Worm (Caenorhabditis elegans) whole organism, young adult: Measurements from ENCODE around the gene C48D1.1.
A peak's percentile ranks its signal among the peaks of the same experiment; 100 is the strongest.

Experiments used
- B0035.1 ChIP-seq: sonication (generic microtip); optimal IDR thresholded peaks from 2 replicates; lab custom pipeline; 2016; ENCODE audit warnings: missing genetic modification characterization, mild to moderate bottlenecking, missing compliant biosample characterization, missing genotype, missing genetic modification reagents
- F49E8.2 ChIP-seq: sonication (generic microtip); optimal IDR thresholded peaks from 3 replicates; lab custom pipeline; 2017; ENCODE audit warnings: missing genetic modification characterization, mild to moderate bottlenecking, missing compliant biosample characterization, antibody characterized with exemption, moderate library complexity; ENCODE audit not compliant: insufficient read depth
- F52B5.7 ChIP-seq: sonication (generic microtip); optimal IDR thresholded peaks from 2 replicates; lab custom pipeline; 2016; ENCODE audit warnings: mild to moderate bottlenecking, missing genetic modification characterization, missing compliant biosample characterization
- F55B11.4 ChIP-seq: sonication (generic microtip); optimal IDR thresholded peaks from 2 replicates; lab custom pipeline; 2016; ENCODE audit warnings: missing compliant biosample characterization, missing genetic modification characterization, borderline replicate concordance; ENCODE audit not compliant: insufficient read depth
- F57C9.4 ChIP-seq: sonication (generic microtip); optimal IDR thresholded peaks from 2 replicates; lab custom pipeline; 2017; ENCODE audit warnings: mild to moderate bottlenecking, missing genetic modification characterization, missing compliant biosample characterization
- K12H6.12 ChIP-seq: fragments of 200-800 bp; sonication (Bioruptor generic); optimal IDR thresholded peaks from 2 replicates; lab custom pipeline; 2018; ENCODE audit warnings: mild to moderate bottlenecking, missing genetic modification characterization, missing compliant biosample characterization
- Y53F4B.3 ChIP-seq: fragments of 200-800 bp; sonication (Bioruptor generic); IDR thresholded peaks from 2 replicates; pipeline ENCODE4 v1.3.6; 2022; ENCODE audit warnings: missing genetic modification reagents, missing genetic modification characterization, missing compliant biosample characterization
- Y56A3A.18 ChIP-seq: fragments of 200-800 bp; sonication (Bioruptor generic); IDR thresholded peaks from 2 replicates; pipeline ENCODE4 v1.3.6; 2022; ENCODE audit warnings: missing genetic modification reagents, missing genetic modification characterization, missing compliant biosample characterization
- akir-1 ChIP-seq: fragments of 200-800 bp; sonication (Bioruptor generic); optimal IDR thresholded peaks from 2 replicates; lab custom pipeline; 2018; ENCODE audit warnings: mild to moderate bottlenecking, missing genetic modification characterization, moderate library complexity, missing compliant biosample characterization
- atf-7 ChIP-seq: sonication (generic microtip); optimal IDR thresholded peaks from 2 replicates; lab custom pipeline; 2017; ENCODE audit warnings: mild to moderate bottlenecking, missing genetic modification characterization, missing compliant biosample characterization
- attf-3 ChIP-seq: fragments of 200-800 bp; sonication (Bioruptor generic); conservative IDR thresholded peaks from 2 replicates; pipeline ENCODE4 v1.3.6; 2022; ENCODE audit warnings: missing genetic modification reagents, missing genetic modification characterization, missing compliant biosample characterization
- bed-1 ChIP-seq: fragments of 200-800 bp; sonication (Bioruptor generic); IDR thresholded peaks from 2 replicates; pipeline ENCODE4 v1.3.6; 2022; ENCODE audit warnings: missing genetic modification reagents, missing genetic modification characterization, missing compliant biosample characterization
- ceh-100 ChIP-seq: fragments of 200-800 bp; sonication (Bioruptor generic); IDR thresholded peaks from 2 replicates; pipeline ENCODE4 v1.3.6; 2022; ENCODE audit warnings: missing genetic modification reagents, missing genetic modification characterization, missing compliant biosample characterization
- ceh-40 ChIP-seq: fragments of 200-800 bp; sonication (Bioruptor generic); IDR thresholded peaks from 2 replicates; pipeline ENCODE4 v1.3.6; 2022; ENCODE audit warnings: missing genetic modification characterization, missing compliant biosample characterization
- ceh-58 ChIP-seq: fragments of 200-800 bp; sonication (Bioruptor generic); IDR thresholded peaks from 2 replicates; pipeline ENCODE4 v1.3.6; 2022; ENCODE audit warnings: missing genetic modification characterization, missing compliant biosample characterization
- die-1 ChIP-seq: sonication (generic microtip); optimal IDR thresholded peaks from 2 replicates; lab custom pipeline; 2016; ENCODE audit warnings: missing genotype, mild to moderate bottlenecking, missing genetic modification characterization, missing compliant biosample characterization
- dpl-1 ChIP-seq: fragments of 150-350 bp; optimal IDR thresholded peaks from 2 replicates; lab custom pipeline; 2014; ENCODE audit warnings: missing biosample characterization, missing genetic modification reagents, missing genetic modification characterization
- egl-44 ChIP-seq: fragments of 200-800 bp; sonication (Bioruptor generic); IDR thresholded peaks from 2 replicates; pipeline ENCODE4 v1.3.6; 2022; ENCODE audit warnings: missing genetic modification reagents, missing genetic modification characterization, missing compliant biosample characterization
- egrh-3 ChIP-seq: fragments of 200-800 bp; sonication (Bioruptor generic); IDR thresholded peaks from 2 replicates; pipeline ENCODE4 v1.3.6; 2022; ENCODE audit warnings: missing genetic modification reagents, missing genetic modification characterization, missing compliant biosample characterization
- gei-17 ChIP-seq: fragments of 200-800 bp; sonication (Bioruptor generic); optimal IDR thresholded peaks from 2 replicates; lab custom pipeline; 2018; ENCODE audit warnings: mild to moderate bottlenecking, missing genetic modification characterization, missing compliant biosample characterization
- hlh-26 ChIP-seq: fragments of 200-800 bp; sonication (Bioruptor generic); conservative IDR thresholded peaks from 2 replicates; pipeline ENCODE4 v1.3.6; 2022; ENCODE audit warnings: missing genetic modification reagents, missing genetic modification characterization, missing compliant biosample characterization
- hrde-1 ChIP-seq: sonication (generic microtip); optimal IDR thresholded peaks from 2 replicates; lab custom pipeline; 2016; ENCODE audit warnings: missing genetic modification characterization, mild to moderate bottlenecking, missing compliant biosample characterization, moderate library complexity, missing genotype, missing genetic modification reagents, borderline replicate concordance
- lin-26 ChIP-seq: fragments of 200-800 bp; sonication (Bioruptor generic); IDR thresholded peaks from 2 replicates; pipeline ENCODE4 v1.3.6; 2022; ENCODE audit warnings: missing genetic modification reagents, missing genetic modification characterization, missing compliant biosample characterization
- lin-35 ChIP-seq, 3 experiments: fragments of 150-350 bp in 2 of 3; sonication (generic microtip) in 1 of 3; optimal IDR thresholded peaks; 2 replicates each; lab custom pipeline; 2014 to 2018; ENCODE audit warnings: missing biosample characterization in 3 of 3, missing genetic modification characterization in 3 of 3, missing genetic modification reagents in 3 of 3
- lin-40 ChIP-seq: sonication (generic microtip); optimal IDR thresholded peaks from 2 replicates; lab custom pipeline; 2016; ENCODE audit warnings: missing genetic modification characterization, mild to moderate bottlenecking, missing compliant biosample characterization, missing genotype, missing genetic modification reagents
- lin-54 ChIP-seq: fragments of 200-800 bp; sonication (Bioruptor generic); optimal IDR thresholded peaks from 2 replicates; lab custom pipeline; 2018; ENCODE audit warnings: mild to moderate bottlenecking, missing genetic modification characterization, missing compliant biosample characterization
- lir-1 ChIP-seq: fragments of 200-800 bp; sonication (Bioruptor generic); conservative IDR thresholded peaks from 2 replicates; pipeline ENCODE4 v1.3.6; 2022; ENCODE audit warnings: missing genetic modification reagents, missing genetic modification characterization, missing compliant biosample characterization
- mxl-1 ChIP-seq: sonication (generic microtip); optimal IDR thresholded peaks from 2 replicates; lab custom pipeline; 2016; ENCODE audit warnings: missing genetic modification characterization, missing compliant biosample characterization
- pbrm-1 ChIP-seq: fragments of 200-800 bp; sonication (Bioruptor generic); IDR thresholded peaks from 2 replicates; pipeline ENCODE4 v1.3.6; 2022; ENCODE audit warnings: missing genetic modification reagents, missing genetic modification characterization, missing compliant biosample characterization
- sdz-38 ChIP-seq: sonication (generic microtip); optimal IDR thresholded peaks from 2 replicates; lab custom pipeline; 2016; ENCODE audit warnings: missing genotype, missing genetic modification characterization, missing compliant biosample characterization
- snpc-1.1 ChIP-seq: sonication (generic microtip); optimal IDR thresholded peaks from 2 replicates; lab custom pipeline; 2017; ENCODE audit warnings: missing genetic modification characterization, mild to moderate bottlenecking, missing compliant biosample characterization, antibody characterized with exemption, moderate library complexity, missing genotype, missing genetic modification reagents; ENCODE audit not compliant: insufficient read depth
- snpc-1.3 ChIP-seq: sonication (generic microtip); optimal IDR thresholded peaks from 2 replicates; lab custom pipeline; 2017; ENCODE audit warnings: missing genetic modification characterization, mild to moderate bottlenecking, missing compliant biosample characterization, antibody characterized with exemption, moderate library complexity, missing genotype, missing genetic modification reagents; ENCODE audit not compliant: insufficient read depth
- snpc-4 ChIP-seq, 5 experiments: fragments of 150-350 bp in 1 of 5; sonication (generic microtip) in 4 of 5; optimal IDR thresholded peaks; 2 replicates each; lab custom pipeline; 2014 to 2018; ENCODE audit warnings: missing genetic modification characterization in 5 of 5, missing biosample characterization in 3 of 5, antibody characterized with exemption in 2 of 5, mild to moderate bottlenecking in 2 of 5, missing compliant biosample characterization in 2 of 5, missing genotype in 2 of 5, moderate library complexity in 2 of 5, missing genetic modification reagents in 1 of 5
- sptf-2 ChIP-seq: fragments of 200-800 bp; sonication (Bioruptor generic); optimal IDR thresholded peaks from 2 replicates; lab custom pipeline; 2018; ENCODE audit warnings: mild to moderate bottlenecking, missing genetic modification characterization, missing compliant biosample characterization
- tbx-9 ChIP-seq: sonication (generic microtip); optimal IDR thresholded peaks from 2 replicates; lab custom pipeline; 2016; ENCODE audit warnings: borderline replicate concordance, missing genetic modification characterization, inconsistent platforms, missing compliant biosample characterization
- unc-130 ChIP-seq: sonication (generic microtip); optimal IDR thresholded peaks from 2 replicates; lab custom pipeline; 2016; ENCODE audit warnings: missing genetic modification reagents, missing genetic modification characterization, missing compliant biosample characterization
- zim-3 ChIP-seq: sonication (generic microtip); optimal IDR thresholded peaks from 2 replicates; lab custom pipeline; 2017; ENCODE audit warnings: mild to moderate bottlenecking, missing genetic modification characterization, moderate library complexity, missing compliant biosample characterization
- ztf-3 ChIP-seq: fragments of 200-800 bp; sonication (Bioruptor generic); optimal IDR thresholded peaks from 2 replicates; lab custom pipeline; 2018; ENCODE audit warnings: mild to moderate bottlenecking, missing genetic modification characterization, missing compliant biosample characterization

Gene C48D1.1

DNA sequence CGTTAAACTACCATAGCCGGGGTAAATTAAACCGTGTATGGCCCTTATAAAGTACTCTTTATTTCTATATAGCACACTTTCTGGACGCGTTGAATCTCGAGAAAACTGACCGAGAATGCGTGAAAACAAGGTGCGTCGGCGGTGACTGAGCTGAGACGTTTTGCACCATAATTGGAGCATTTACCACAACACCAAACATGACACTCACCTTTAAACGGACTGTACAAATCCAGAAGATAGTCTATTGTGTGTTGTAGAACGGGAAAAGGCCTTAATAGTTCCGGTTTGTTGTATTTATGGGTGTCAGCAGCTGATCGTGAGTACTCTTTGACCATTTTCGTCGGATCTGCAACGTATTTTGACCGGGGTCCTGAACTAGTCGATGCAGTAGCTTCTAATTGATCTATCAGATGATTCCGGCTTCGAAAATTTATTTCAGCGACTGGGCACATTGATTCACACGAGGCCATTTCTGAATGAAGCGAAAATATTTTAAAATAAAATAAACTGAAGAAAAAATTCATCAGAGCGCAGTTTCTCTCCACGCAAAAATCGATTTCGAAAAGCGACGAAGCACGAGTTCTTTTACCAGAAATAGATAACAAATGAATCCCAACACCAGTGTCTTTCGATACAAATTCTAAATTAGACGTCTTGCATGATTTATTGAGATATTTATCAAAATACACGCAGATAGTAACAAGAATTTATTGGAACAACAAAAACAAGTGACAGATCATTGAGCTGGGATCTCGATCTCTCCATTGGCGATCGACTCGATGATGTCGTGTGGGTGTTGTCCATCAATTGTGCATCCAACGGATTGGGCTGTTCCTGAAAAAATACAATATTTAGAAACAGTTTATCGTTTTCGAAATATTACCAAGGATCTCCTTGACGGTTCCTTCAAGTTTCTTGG is 42.0 kb upstream of the C48D1.1 start, which contains the start of gene tag-115 (continued):
- peak; percentile 29; the same call in 1 of the 2 replicates for TF ChIP-seq ceh-100 (GFP tag; lab: Robert Waterston, UW)
- no peak for TF ChIP-seq attf-3 (GFP tag; lab: Robert Waterston, UW)
- TF ChIP-seq zim-3 = no peak
- no peak for TF ChIP-seq K12H6.12 (tag; lab: Kevin White, UChicago)
- peak; percentile 63 for TF ChIP-seq die-1 (tag; lab: Kevin White, UChicago)
- no peak for TF ChIP-seq F57C9.4 (tag; lab: Kevin White, UChicago)
- TF ChIP-seq ztf-3 (GFP tag; lab: Kevin White, UChicago) = no peak
- no peak for TF ChIP-seq tbx-9 (tag; lab: Kevin White, UChicago)
- peak; percentile 98 for TF ChIP-seq hrde-1 (tag; lab: Kevin White, UChicago)
- no peak for TF ChIP-seq F52B5.7 (tag; lab: Kevin White, UChicago)
- peak; percentile 36; the same call in 1 of the 2 replicates for TF ChIP-seq ceh-58 (GFP tag; lab: Robert Waterston, UW)
- TF ChIP-seq F55B11.4 (tag; lab: Kevin White, UChicago) = no peak
- TF ChIP-seq sdz-38 (tag; lab: Kevin White, UChicago) = no peak
- TF ChIP-seq dpl-1 (GFP tag; lab: Kevin White, UChicago) = no peak
- no peak for TF ChIP-seq lir-1 (GFP tag; lab: Robert Waterston, UW)
- peak in 1 of 3 experiments; percentile 79 for TF ChIP-seq lin-35 (GFP tag; optimal IDR thresholded peaks at IDR 0.05; lab: Kevin White, UChicago)
- TF ChIP-seq snpc-1.3 (tag; lab: Kevin White, UChicago) = peak; percentile 94
- no peak for TF ChIP-seq gei-17 (GFP tag; lab: Kevin White, UChicago)
- peak; percentile 83 for TF ChIP-seq snpc-4 (GFP tag; optimal IDR thresholded peaks at IDR 0.05; lab: Kevin White, UChicago)
- peak in 3 of 4 experiments; percentile 56 to 69 (median 64) for TF ChIP-seq snpc-4 (tag; optimal IDR thresholded peaks at IDR 0.05; lab: Kevin White, UChicago)
- TF ChIP-seq pbrm-1 = peak; percentile 73
- no peak for TF ChIP-seq sptf-2 (GFP tag; lab: Kevin White, UChicago)
- TF ChIP-seq egrh-3 = no peak
- no peak for TF ChIP-seq Y53F4B.3 (GFP tag; lab: Robert Waterston, UW)
- TF ChIP-seq unc-130 (GFP tag; lab: Kevin White, UChicago) = peak; percentile 63
- TF ChIP-seq egl-44 (GFP tag; lab: Robert Waterston, UW) = no peak
- TF ChIP-seq lin-54 (GFP tag; lab: Kevin White, UChicago) = peak; percentile 92
- TF ChIP-seq bed-1 = 0 out of 2 replicates have a peak, but pooled peaks have one; percentile 15
- TF ChIP-seq mxl-1 (tag; lab: Kevin White, UChicago) = peak; percentile 41
- no peak for TF ChIP-seq hlh-26 (GFP tag; lab: Robert Waterston, UW)
- no peak for TF ChIP-seq B0035.1 (tag; lab: Kevin White, UChicago)
- peak; percentile 20 for TF ChIP-seq lin-40 (tag; lab: Kevin White, UChicago)
- TF ChIP-seq akir-1 (GFP tag; lab: Kevin White, UChicago) = no peak
- peak; percentile 22 for TF ChIP-seq snpc-1.1 (tag; lab: Kevin White, UChicago)

ce11 chrIV:13236485-13236884 is 39.3 kb upstream of the C48D1.1 start, which contains the start of gene pwp-1:
pwp-1 (minus strand) TSS chrIV:13236585.
- TF ChIP-seq atf-7 (no peak), F49E8.2 (no peak), lin-26 (GFP tag; lab: Robert Waterston, UW) (no peak), ceh-40 (GFP tag; lab: Robert Waterston, UW) (no peak), snpc-1.1 (tag; lab: Kevin White, UChicago) (no peak), Y56A3A.18 (GFP tag; lab: Robert Waterston, UW) (no peak)
- TF ChIP-seq, all 124 proteins: peak for 0
